Worm (Caenorhabditis elegans) whole organism, early embryonic: ENCODE measurements around the gene dex-1.

ENCODE experiments used
- F13C5.2 ChIP-seq: sonication (generic microtip); optimal IDR thresholded peaks from 2 replicates; lab custom pipeline; 2017; ENCODE audit warnings: mild to moderate bottlenecking, missing genetic modification characterization, inconsistent platforms, missing compliant biosample characterization
- aly-1 ChIP-seq: sonication (generic microtip); optimal IDR thresholded peaks from 2 replicates; lab custom pipeline; 2016; ENCODE audit warnings: missing genetic modification characterization, missing compliant biosample characterization
- ama-1 ChIP-seq: fragments of 150-350 bp; optimal IDR thresholded peaks from 2 replicates; lab custom pipeline; 2014
- ceh-36 ChIP-seq: sonication (generic microtip); optimal IDR thresholded peaks from 2 replicates; lab custom pipeline; 2016; ENCODE audit warnings: missing genetic modification characterization, inconsistent platforms, missing compliant biosample characterization
- ets-7 ChIP-seq: sonication (generic microtip); optimal IDR thresholded peaks from 2 replicates; lab custom pipeline; 2016; ENCODE audit warnings: missing genotype, missing genetic modification characterization, missing compliant biosample characterization
- flt-1 ChIP-seq: fragments of 200-800 bp; sonication (Bioruptor generic); IDR thresholded peaks from 2 replicates; pipeline ENCODE4 v1.3.6; 2022; ENCODE audit warnings: missing genetic modification characterization, missing compliant biosample characterization
- hmbx-1 ChIP-seq: sonication (generic microtip); optimal IDR thresholded peaks from 2 replicates; lab custom pipeline; 2016; ENCODE audit warnings: mild to moderate bottlenecking, missing genetic modification characterization, missing compliant biosample characterization
- hmg-4 ChIP-seq: fragments of 200-800 bp; sonication (Bioruptor generic); optimal IDR thresholded peaks from 2 replicates; lab custom pipeline; 2018; ENCODE audit warnings: mild to moderate bottlenecking, missing genetic modification characterization, missing compliant biosample characterization
- pes-1 ChIP-seq: fragments of 200-800 bp; sonication (Bioruptor generic); IDR thresholded peaks from 2 replicates; pipeline ENCODE4 v1.3.6; 2022; ENCODE audit warnings: missing genetic modification reagents, missing genetic modification characterization, missing compliant biosample characterization
- scrt-1 ChIP-seq: fragments of 200-800 bp; sonication (Bioruptor generic); IDR thresholded peaks from 2 replicates; pipeline ENCODE4 v1.3.6; 2022; ENCODE audit warnings: missing genetic modification characterization, missing compliant biosample characterization
- sea-1 ChIP-seq: fragments of 200-800 bp; sonication (Bioruptor generic); conservative IDR thresholded peaks from 2 replicates; pipeline ENCODE4 v1.3.6; 2022; ENCODE audit warnings: missing genetic modification characterization, missing compliant biosample characterization
- tbx-37 ChIP-seq: fragments of 200-800 bp; sonication (Bioruptor generic); conservative IDR thresholded peaks from 2 replicates; pipeline ENCODE4 v1.3.6; 2022; ENCODE audit warnings: missing genetic modification reagents, missing genetic modification characterization, missing compliant biosample characterization
- tra-4 ChIP-seq: sonication (generic microtip); optimal IDR thresholded peaks from 2 replicates; lab custom pipeline; 2017; ENCODE audit warnings: missing genetic modification characterization, missing compliant biosample characterization

DNA sequence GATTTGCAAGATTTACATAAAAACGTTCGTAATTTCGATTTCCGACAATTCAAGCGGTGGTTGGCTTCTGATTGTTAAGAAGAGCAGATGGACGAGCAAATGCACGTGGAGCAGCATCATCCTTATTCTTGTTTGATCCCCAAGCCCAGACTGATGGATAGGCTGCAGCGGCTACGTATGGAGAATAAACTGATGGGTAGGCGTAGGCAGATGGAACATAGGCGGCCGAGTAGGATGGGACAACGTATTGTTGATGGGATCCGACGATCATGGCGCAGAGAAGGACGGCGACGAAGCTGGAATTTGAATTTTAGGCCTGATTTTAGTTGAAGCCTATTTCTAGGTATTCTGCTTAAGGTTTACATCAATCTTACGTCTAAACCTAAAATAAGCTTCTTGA lies 42.4 kb downstream of the dex-1 start:
- TF ChIP-seq hmg-4 (GFP tag; lab: Kevin White, UChicago) (no peak), ama-1 (lab: Kevin White, UChicago) (no peak), ets-7 (tag; lab: Kevin White, UChicago) (no peak), tra-4 (tag; lab: Kevin White, UChicago) (no peak), sea-1 (GFP tag; lab: Robert Waterston, UW) (no peak), aly-1 (tag; lab: Kevin White, UChicago) (no peak), ceh-36 (tag; lab: Kevin White, UChicago) (no peak), flt-1 (no peak), F13C5.2 (no peak), tbx-37 (no peak), scrt-1 (GFP tag; lab: Robert Waterston, UW) (no peak), pes-1 (GFP tag; lab: Robert Waterston, UW) (no peak), hmbx-1 (no peak)
